Fruit fly (Drosophila melanogaster) whole organism, embryonic: ENCODE measurements around the gene SmD1.

Experiments
- Aef1 ChIP-seq: fragments of 200-800 bp; sonication (Bioruptor generic); IDR thresholded peaks from 3 replicates; pipeline ENCODE4 v1.3.6; 2022; ENCODE audit warnings: missing biosample characterization, missing genetic modification characterization
- B-H1 ChIP-seq: fragments of 200-800 bp; sonication (Bioruptor generic); IDR thresholded peaks from 3 replicates; pipeline ENCODE4 v1.3.6; 2022; ENCODE audit warnings: missing biosample characterization, missing genetic modification characterization
- C15 ChIP-seq: fragments of 200-800 bp; sonication (Bioruptor generic); IDR thresholded peaks from 3 replicates; pipeline ENCODE4 v1.3.6; 2022; ENCODE audit warnings: missing biosample characterization, missing genetic modification characterization
- CG1024 ChIP-seq: fragments of 200-800 bp; sonication (Bioruptor generic); IDR thresholded peaks from 2 replicates; pipeline ENCODE4 v1.3.6; 2022; ENCODE audit warnings: missing biosample characterization, missing genetic modification characterization
- CG11085 ChIP-seq: fragments of 200-800 bp; sonication (Bioruptor generic); IDR thresholded peaks from 2 replicates; pipeline ENCODE4 v1.3.6; 2022; ENCODE audit warnings: missing biosample characterization, missing genetic modification characterization
- CG11247 ChIP-seq: fragments of 200-800 bp; sonication (Bioruptor generic); IDR thresholded peaks from 2 replicates; pipeline ENCODE4 v1.3.6; 2022; ENCODE audit warnings: missing biosample characterization, missing genetic modification characterization
- CG1233 ChIP-seq: fragments of 200-800 bp; sonication (Bioruptor generic); optimal IDR thresholded peaks from 4 replicates; lab custom pipeline; 2018; ENCODE audit warnings: missing biosample characterization, mild to moderate bottlenecking, missing genetic modification characterization
- CG15011 ChIP-seq: fragments of 200-800 bp; sonication (Bioruptor generic); optimal IDR thresholded peaks from 3 replicates; lab custom pipeline; 2018; ENCODE audit warnings: missing biosample characterization, mild to moderate bottlenecking, missing genetic modification characterization
- CG18262 ChIP-seq: fragments of 200-800 bp; optimal IDR thresholded peaks from 3 replicates; lab custom pipeline; 2019; ENCODE audit warnings: missing biosample characterization, mild to moderate bottlenecking, missing genetic modification characterization, moderate library complexity
- CG2678 ChIP-seq: fragments of 200-800 bp; sonication (Bioruptor generic); optimal IDR thresholded peaks from 3 replicates; lab custom pipeline; 2019; ENCODE audit warnings: missing biosample characterization, mild to moderate bottlenecking, missing genetic modification characterization, moderate library complexity
- CG3163 ChIP-seq: fragments of 200-800 bp; sonication (Bioruptor generic); optimal IDR thresholded peaks from 3 replicates; lab custom pipeline; 2016; ENCODE audit warnings: missing biosample characterization, missing genetic modification characterization
- CG6272 ChIP-seq: fragments of 200-800 bp; sonication (Bioruptor generic); IDR thresholded peaks from 2 replicates; pipeline ENCODE4 v1.3.6; 2022; ENCODE audit warnings: missing biosample characterization, missing genetic modification characterization
- CG6683 ChIP-seq: fragments of 200-800 bp; sonication (Bioruptor generic); optimal IDR thresholded peaks from 2 replicates; lab custom pipeline; 2017; ENCODE audit warnings: missing biosample characterization, mild to moderate bottlenecking, missing genetic modification characterization, missing genetic modification reagents
- CG7556 ChIP-seq: fragments of 200-800 bp; sonication (Bioruptor generic); optimal IDR thresholded peaks from 2 replicates; lab custom pipeline; 2017; ENCODE audit warnings: missing biosample characterization, mild to moderate bottlenecking, missing genetic modification characterization
- CG8765 ChIP-seq: fragments of 200-800 bp; sonication (Bioruptor generic); IDR thresholded peaks from 2 replicates; pipeline ENCODE4 v1.3.6; 2022; ENCODE audit warnings: missing biosample characterization, missing genetic modification characterization
- CHES-1-like ChIP-seq: fragments of 200-800 bp; sonication (Bioruptor generic); optimal IDR thresholded peaks from 2 replicates; lab custom pipeline; 2016; ENCODE audit warnings: missing biosample characterization, missing genetic modification characterization
- CkIIα-i1 ChIP-seq: fragments of 200-800 bp; sonication (Bioruptor generic); IDR thresholded peaks from 2 replicates; pipeline ENCODE4 v1.3.6; 2022; ENCODE audit warnings: missing biosample characterization, missing genetic modification characterization
- D19B ChIP-seq: fragments of 200-800 bp; sonication (Bioruptor generic); optimal IDR thresholded peaks from 2 replicates; lab custom pipeline; 2017; ENCODE audit warnings: missing biosample characterization, mild to moderate bottlenecking, missing genetic modification characterization
- Dfd ChIP-seq, 2 experiments: fragments of >200 bp; optimal IDR thresholded peaks; 2 replicates each; lab custom pipeline; 2017; ENCODE audit warnings: missing biosample characterization in 2 of 2, missing genetic modification characterization in 2 of 2
- Doc2 ChIP-seq: fragments of 200-800 bp; sonication (Bioruptor generic); IDR thresholded peaks from 2 replicates; pipeline ENCODE4 v1.3.6; 2022; ENCODE audit warnings: missing biosample characterization, missing genetic modification characterization
- Dp ChIP-seq: fragments of 200-800 bp; sonication (Bioruptor generic); optimal IDR thresholded peaks from 2 replicates; lab custom pipeline; 2018; ENCODE audit warnings: missing biosample characterization, mild to moderate bottlenecking, missing genetic modification characterization, moderate library complexity
- E2f1 ChIP-seq: fragments of 200-800 bp; sonication (Bioruptor generic); IDR thresholded peaks from 2 replicates; pipeline ENCODE4 v1.3.6; 2022; ENCODE audit warnings: missing biosample characterization, missing genetic modification characterization
- Eip74EF ChIP-seq, 2 experiments: fragments of 200-800 bp in 1 of 2; fragments of >200 bp in 1 of 2; sonication (Bioruptor generic) in 1 of 2; optimal IDR thresholded peaks; 2 replicates each; lab custom pipeline; 2017 to 2019; ENCODE audit warnings: missing biosample characterization in 2 of 2, missing genetic modification characterization in 2 of 2, mild to moderate bottlenecking in 1 of 2, moderate library complexity in 1 of 2
- Hey ChIP-seq: fragments of 200-800 bp; sonication (Bioruptor generic); optimal IDR thresholded peaks from 3 replicates; lab custom pipeline; 2018; ENCODE audit warnings: missing biosample characterization, mild to moderate bottlenecking, missing genetic modification characterization
- Jarid2 ChIP-seq: fragments of 200-800 bp; sonication (Bioruptor generic); optimal IDR thresholded peaks from 3 replicates; lab custom pipeline; 2017; ENCODE audit warnings: mild to moderate bottlenecking, missing biosample characterization, missing genetic modification reagents, missing genetic modification characterization
- Kr ChIP-seq: fragments of 200-800 bp; sonication (Bioruptor generic); optimal IDR thresholded peaks from 2 replicates; lab custom pipeline; 2017; ENCODE audit warnings: missing biosample characterization, mild to moderate bottlenecking, missing genetic modification characterization
- Lim3 ChIP-seq: fragments of 200-800 bp; sonication (Bioruptor generic); IDR thresholded peaks from 2 replicates; pipeline ENCODE4 v1.3.6; 2022; ENCODE audit warnings: missing biosample characterization, missing genetic modification characterization
- Myb ChIP-seq: fragments of 200-800 bp; sonication (Bioruptor generic); optimal IDR thresholded peaks from 2 replicates; lab custom pipeline; 2016; ENCODE audit warnings: missing biosample characterization, missing genetic modification characterization
- Nf-YC ChIP-seq: fragments of 200-800 bp; optimal IDR thresholded peaks from 3 replicates; lab custom pipeline; 2019; ENCODE audit warnings: missing biosample characterization, mild to moderate bottlenecking, missing genetic modification characterization, moderate library complexity
- Optix ChIP-seq: fragments of 200-800 bp; sonication (Bioruptor generic); IDR thresholded peaks from 3 replicates; pipeline ENCODE4 v1.3.6; 2022; ENCODE audit warnings: missing biosample characterization, missing genetic modification characterization
- Taf1 ChIP-seq: fragments of 200-800 bp; sonication (Bioruptor generic); IDR thresholded peaks from 2 replicates; pipeline ENCODE4 v1.3.6; 2022; ENCODE audit warnings: missing biosample characterization, missing genetic modification characterization
- Xrp1 ChIP-seq: fragments of 200-800 bp; sonication (Bioruptor generic); IDR thresholded peaks from 2 replicates; pipeline ENCODE4 v1.3.6; 2022; ENCODE audit warnings: missing biosample characterization, missing genetic modification characterization
- al ChIP-seq: fragments of 200-800 bp; sonication (Bioruptor generic); IDR thresholded peaks from 2 replicates; pipeline ENCODE4 v1.3.6; 2022; ENCODE audit warnings: missing biosample characterization, missing genetic modification characterization
- cg ChIP-seq: fragments of 200-800 bp; sonication (Bioruptor generic); optimal IDR thresholded peaks from 3 replicates; lab custom pipeline; 2019; ENCODE audit warnings: missing biosample characterization, mild to moderate bottlenecking, missing genetic modification characterization, moderate library complexity
- dmrt99B ChIP-seq: fragments of 200-800 bp; sonication (Bioruptor generic); optimal IDR thresholded peaks from 2 replicates; lab custom pipeline; 2018; ENCODE audit warnings: missing biosample characterization, mild to moderate bottlenecking, missing genetic modification characterization, moderate library complexity
- emc ChIP-seq: fragments of 200-800 bp; sonication (Bioruptor generic); optimal IDR thresholded peaks from 2 replicates; lab custom pipeline; 2016; ENCODE audit warnings: missing biosample characterization, missing genetic modification characterization
- esg ChIP-seq: fragments of 200-800 bp; sonication (Bioruptor generic); conservative IDR thresholded peaks from 2 replicates; pipeline ENCODE4 v1.3.6; 2022; ENCODE audit warnings: missing biosample characterization, missing genetic modification characterization
- eyg ChIP-seq: fragments of 200-800 bp; sonication (Bioruptor generic); optimal IDR thresholded peaks from 3 replicates; lab custom pipeline; 2016; ENCODE audit warnings: missing biosample characterization, missing genetic modification characterization
- fru ChIP-seq: fragments of >200 bp; optimal IDR thresholded peaks from 2 replicates; lab custom pipeline; 2017
- gcm ChIP-seq: fragments of 200-800 bp; sonication (Bioruptor generic); optimal IDR thresholded peaks from 2 replicates; lab custom pipeline; 2019; ENCODE audit warnings: missing biosample characterization, mild to moderate bottlenecking, missing genetic modification characterization, moderate library complexity
- gfzf ChIP-seq: fragments of 200-800 bp; sonication (Bioruptor generic); optimal IDR thresholded peaks from 2 replicates; lab custom pipeline; 2016; ENCODE audit warnings: missing biosample characterization, mild to moderate bottlenecking, missing genetic modification characterization, moderate library complexity
- hkb ChIP-seq, 2 experiments: fragments of 200-800 bp in 1 of 2; fragments of >200 bp in 1 of 2; sonication (Bioruptor generic) in 1 of 2; IDR thresholded peaks in 1 of 2; optimal IDR thresholded peaks in 1 of 2; 2 replicates each; pipeline versions ENCODE4 v1.3.6 to Lab custom; 2017 to 2022; ENCODE audit warnings: missing biosample characterization in 1 of 2, missing genetic modification characterization in 1 of 2
- inv ChIP-seq: fragments of 200-800 bp; sonication (Bioruptor generic); IDR thresholded peaks from 2 replicates; pipeline ENCODE4 v1.3.6; 2022; ENCODE audit warnings: missing biosample characterization, missing genetic modification characterization; ENCODE audit not compliant: partially characterized antibody
- luna ChIP-seq: fragments of 200-800 bp; sonication (Bioruptor generic); optimal IDR thresholded peaks from 2 replicates; lab custom pipeline; 2016; ENCODE audit warnings: missing biosample characterization, missing genetic modification characterization
- nerfin-1 ChIP-seq: fragments of 200-800 bp; sonication (Bioruptor generic); optimal IDR thresholded peaks from 3 replicates; lab custom pipeline; 2019; ENCODE audit warnings: missing biosample characterization, mild to moderate bottlenecking, missing genetic modification characterization, moderate library complexity
- pzg ChIP-seq: fragments of 200-800 bp; sonication (Bioruptor generic); optimal IDR thresholded peaks from 3 replicates; lab custom pipeline; 2018; ENCODE audit warnings: missing biosample characterization, mild to moderate bottlenecking, missing genetic modification characterization, moderate library complexity
- scrt ChIP-seq: fragments of 200-800 bp; sonication (Bioruptor generic); optimal IDR thresholded peaks from 2 replicates; lab custom pipeline; 2018; ENCODE audit warnings: missing biosample characterization, mild to moderate bottlenecking, missing genetic modification characterization, moderate library complexity
- slou ChIP-seq: fragments of 200-800 bp; sonication (Bioruptor generic); optimal IDR thresholded peaks from 3 replicates; lab custom pipeline; 2016; ENCODE audit warnings: missing biosample characterization, missing genetic modification characterization
- stc ChIP-seq: fragments of 200-800 bp; sonication (Bioruptor generic); IDR thresholded peaks from 2 replicates; pipeline ENCODE4 v1.3.6; 2022; ENCODE audit warnings: missing biosample characterization, missing genetic modification characterization
- stwl ChIP-seq: fragments of 200-800 bp; sonication (Bioruptor generic); optimal IDR thresholded peaks from 3 replicates; lab custom pipeline; 2018; ENCODE audit warnings: missing biosample characterization, mild to moderate bottlenecking, missing genetic modification characterization, moderate library complexity
- tin ChIP-seq: fragments of 200-800 bp; sonication (Bioruptor generic); optimal IDR thresholded peaks from 3 replicates; lab custom pipeline; 2016; ENCODE audit warnings: missing biosample characterization, missing genetic modification characterization
- vfl ChIP-seq: fragments of 200-800 bp; sonication (Bioruptor generic); optimal IDR thresholded peaks from 2 replicates; lab custom pipeline; 2016; ENCODE audit warnings: missing biosample characterization, missing genetic modification characterization

Gene SmD1

dm6 chr3L:12684690-12685089 is 49.7 kb downstream of the SmD1 start (continued):
- no peak for TF ChIP-seq hkb (optimal IDR thresholded peaks at IDR 0.05; lab: Kevin White, UChicago)
- peak; percentile 66 for TF ChIP-seq hkb (GFP tag; IDR thresholded peaks at IDR 0.05; lab: Robert Waterston, UW)
- peak; percentile 76 for TF ChIP-seq Xrp1 (GFP tag; lab: Robert Waterston, UW)
- TF ChIP-seq dmrt99B (tag; lab: Kevin White, UChicago): peak; percentile 44
- TF ChIP-seq CG6683: no peak
- TF ChIP-seq CG11085: no peak
- TF ChIP-seq Myb (GFP tag; lab: Kevin White, UChicago): no peak
- TF ChIP-seq C15 (GFP tag; lab: Robert Waterston, UW): no peak
- no peak for TF ChIP-seq B-H1 (GFP tag; lab: Robert Waterston, UW)
- TF ChIP-seq D19B (GFP tag; lab: Kevin White, UChicago): no peak
- TF ChIP-seq CG3163 (GFP tag; lab: Kevin White, UChicago): no peak
- TF ChIP-seq CHES-1-like: peak; percentile 3
- TF ChIP-seq slou: no peak
- no peak for TF ChIP-seq stwl (tag; lab: Kevin White, UChicago)
- TF ChIP-seq eyg (GFP tag; lab: Kevin White, UChicago): no peak
- TF ChIP-seq fru: no peak
- TF ChIP-seq CG11247 (GFP tag; lab: Robert Waterston, UW): no peak
- no peak for TF ChIP-seq inv (GFP tag; lab: Robert Waterston, UW)
- no peak for TF ChIP-seq vfl (GFP tag; lab: Kevin White, UChicago)
- TF ChIP-seq gfzf (GFP tag; lab: Kevin White, UChicago): no peak
- TF ChIP-seq al (GFP tag; lab: Robert Waterston, UW): no peak
- 0 out of 2 replicates have a peak, but pooled peaks have one; percentile 24 for TF ChIP-seq stc
- no peak for TF ChIP-seq Aef1 (GFP tag; lab: Robert Waterston, UW)
- TF ChIP-seq nerfin-1 (tag; lab: Kevin White, UChicago): peak; percentile 23
- TF ChIP-seq emc (GFP tag; lab: Kevin White, UChicago): no peak
- peak; percentile 59 for TF ChIP-seq CG18262 (tag; lab: Kevin White, UChicago)
- TF ChIP-seq CG8765 (GFP tag; lab: Robert Waterston, UW): no peak
- no peak for TF ChIP-seq CG6272
- TF ChIP-seq scrt: no peak
- no peak for TF ChIP-seq pzg (GFP tag; lab: Kevin White, UChicago)
- no peak for TF ChIP-seq Taf1 (GFP tag; lab: Robert Waterston, UW)
- no peak for TF ChIP-seq luna
- TF ChIP-seq E2f1 (GFP tag; lab: Robert Waterston, UW): peak; percentile 36; the same call in 1 of the 2 replicates
- no peak for TF ChIP-seq Hey (tag; lab: Kevin White, UChicago)
- TF ChIP-seq tin (GFP tag; lab: Kevin White, UChicago): no peak
- TF ChIP-seq Lim3 (GFP tag; lab: Robert Waterston, UW): no peak
- TF ChIP-seq Kr (GFP tag; lab: Kevin White, UChicago): peak; percentile 83
- peak; percentile 21; the same call in 1 of the 2 replicates for TF ChIP-seq CG1024 (GFP tag; lab: Robert Waterston, UW)
- TF ChIP-seq CG1233 (GFP tag; lab: Kevin White, UChicago): peak; percentile 57
- TF ChIP-seq Nf-YC (tag; lab: Kevin White, UChicago): peak; percentile 28
- no peak for TF ChIP-seq CkIIα-i1 (GFP tag; lab: Robert Waterston, UW)
- TF ChIP-seq Dfd (GFP tag; optimal IDR thresholded peaks at IDR 0.05; lab: Kevin White, UChicago): no peak
- TF ChIP-seq Jarid2 (GFP tag; lab: Kevin White, UChicago): peak; percentile 25
- peak; percentile 4 for TF ChIP-seq CG15011 (GFP tag; lab: Kevin White, UChicago)
- TF ChIP-seq Eip74EF (GFP tag; optimal IDR thresholded peaks at IDR 0.05; lab: Kevin White, UChicago): no peak
- TF ChIP-seq Dp (GFP tag; lab: Kevin White, UChicago): no peak
- TF ChIP-seq CG2678: peak; percentile 60
- TF ChIP-seq Optix (GFP tag; lab: Robert Waterston, UW): peak; percentile 38; the same call in 1 of the 3 replicates
- TF ChIP-seq gcm (GFP tag; lab: Kevin White, UChicago): peak; percentile 62
- no peak for TF ChIP-seq cg (GFP tag; lab: Kevin White, UChicago)
- TF ChIP-seq CG7556 (GFP tag; lab: Kevin White, UChicago): peak; percentile 33
- TF ChIP-seq Doc2 (GFP tag; lab: Robert Waterston, UW): no peak
- TF ChIP-seq esg: no peak
